Fruit fly (Drosophila melanogaster) whole organism, prepupa: ENCODE data around the gene Mocs2B.

Experiments used
- CG11762 ChIP-seq: fragments of 200-800 bp; sonication (Bioruptor generic); optimal IDR thresholded peaks from 3 replicates; lab custom pipeline; 2016; ENCODE audit warnings: missing biosample characterization, missing genetic modification characterization; ENCODE audit not compliant: insufficient read depth
- CG16779 ChIP-seq: fragments of 200-800 bp; sonication (Bioruptor generic); optimal IDR thresholded peaks from 3 replicates; lab custom pipeline; 2017; ENCODE audit warnings: missing biosample characterization, mild to moderate bottlenecking, missing genetic modification characterization
- CG32006 ChIP-seq: fragments of 200-800 bp; sonication (Bioruptor generic); optimal IDR thresholded peaks from 3 replicates; lab custom pipeline; 2017; ENCODE audit warnings: missing biosample characterization, mild to moderate bottlenecking, missing genetic modification characterization
- CG6276 ChIP-seq: fragments of 200-800 bp; sonication (Bioruptor generic); optimal IDR thresholded peaks from 2 replicates; lab custom pipeline; 2017; ENCODE audit warnings: missing biosample characterization, mild to moderate bottlenecking, missing genetic modification characterization
- CG6808 ChIP-seq: fragments of 200-800 bp; sonication (Bioruptor generic); optimal IDR thresholded peaks from 3 replicates; lab custom pipeline; 2017; ENCODE audit warnings: missing biosample characterization, missing genetic modification characterization, mild to moderate bottlenecking, moderate library complexity, missing genetic modification reagents
- Eip93F ChIP-seq: fragments of 200-800 bp; sonication (Bioruptor generic); optimal IDR thresholded peaks from 2 replicates; lab custom pipeline; 2016; ENCODE audit warnings: missing biosample characterization, mild to moderate bottlenecking, missing genetic modification characterization
- Met ChIP-seq: fragments of 200-800 bp; sonication (Bioruptor generic); optimal IDR thresholded peaks from 3 replicates; lab custom pipeline; 2016; ENCODE audit warnings: missing biosample characterization, missing genetic modification characterization
- OdsH ChIP-seq: fragments of 200-800 bp; sonication (Bioruptor generic); optimal IDR thresholded peaks from 3 replicates; lab custom pipeline; 2016; ENCODE audit warnings: missing biosample characterization, missing genetic modification characterization
- pdm3 ChIP-seq: fragments of 200-800 bp; sonication (Bioruptor generic); optimal IDR thresholded peaks from 3 replicates; lab custom pipeline; 2016; ENCODE audit warnings: missing biosample characterization, missing genetic modification characterization
- spab ChIP-seq: fragments of 200-800 bp; sonication (Bioruptor generic); optimal IDR thresholded peaks from 2 replicates; lab custom pipeline; 2017; ENCODE audit warnings: missing biosample characterization, mild to moderate bottlenecking, missing genetic modification characterization, missing genetic modification reagents
- ss ChIP-seq, 2 experiments: fragments of 200-800 bp; sonication (Bioruptor generic); optimal IDR thresholded peaks; 2 replicates in 1 of 2; 3 replicates in 1 of 2; lab custom pipeline; 2017 to 2018; ENCODE audit warnings: mild to moderate bottlenecking in 2 of 2, missing biosample characterization in 2 of 2, missing genetic modification characterization in 2 of 2, moderate library complexity in 1 of 2

DNA sequence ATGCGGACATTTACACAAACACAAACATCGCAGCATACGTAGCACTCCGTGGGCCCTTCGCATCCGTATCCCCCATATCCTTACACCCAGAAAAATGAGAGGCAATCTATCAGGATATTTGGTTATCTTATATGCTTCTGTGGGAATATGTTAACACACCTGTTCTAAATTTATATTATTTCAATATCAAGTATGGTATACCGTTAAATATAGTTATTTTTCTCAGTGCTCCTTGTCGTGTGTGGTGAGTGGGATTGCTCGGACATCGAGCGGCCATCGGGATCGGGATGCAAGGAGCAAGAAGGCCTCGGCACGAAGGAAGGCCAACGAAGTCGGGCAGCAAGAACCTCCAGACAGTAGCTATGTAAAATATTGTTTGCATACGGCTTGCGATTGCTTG is 34.4 kb upstream of the Mocs2B start:
- no peak for TF ChIP-seq OdsH (GFP tag; lab: Kevin White, UChicago)
- TF ChIP-seq CG6808 (GFP tag; lab: Kevin White, UChicago), result no peak
- TF ChIP-seq pdm3 (GFP tag; lab: Kevin White, UChicago), result no peak
- no peak for TF ChIP-seq ss (GFP tag; optimal IDR thresholded peaks at IDR 0.05; lab: Kevin White, UChicago)
- TF ChIP-seq Met (GFP tag; lab: Kevin White, UChicago), result no peak
- TF ChIP-seq Eip93F (GFP tag; lab: Kevin White, UChicago), result no peak
- TF ChIP-seq spab (GFP tag; lab: Kevin White, UChicago), result no peak
- no peak for TF ChIP-seq CG16779
- no peak for TF ChIP-seq CG32006
- no peak for TF ChIP-seq CG6276 (GFP tag; lab: Kevin White, UChicago)
- TF ChIP-seq CG11762 (GFP tag; lab: Kevin White, UChicago), result no peak
